Fruit fly (Drosophila melanogaster) ovary, adult (tissue): ENCODE measurements around the gene Dhdds.

Source experiments
- CG17801 ChIP-seq: fragments of 200-800 bp; optimal IDR thresholded peaks from 2 replicates; lab custom pipeline; 2019; ENCODE audit warnings: missing biosample characterization, mild to moderate bottlenecking, missing genetic modification characterization, moderate library complexity; ENCODE audit not compliant: partially characterized antibody

Dhdds gene

dm6 chrX:7933210-7933915 is at the start of gene Dhdds, which contains the start of gene RpS14a:
Dhdds (minus strand) TSS chrX:7933351.
RpS14a (plus strand) TSS chrX:7933742.
- no peak for TF ChIP-seq CG17801 (GFP tag; lab: Kevin White, UChicago)

dm6 chrX:7980786-7981185 is 47.6 kb upstream of the Dhdds start:
- TF ChIP-seq CG17801 (GFP tag; lab: Kevin White, UChicago) = peak; percentile 88

- no peak for TF ChIP-seq CG17801 (GFP tag; lab: Kevin White, UChicago)
These were observed 46.1 kb upstream of the Dhdds start for dm6 chrX:7979202-7979601.

dm6 chrX:7978027-7978426 is 44.9 kb upstream of the Dhdds start:
- TF ChIP-seq CG17801 (GFP tag; lab: Kevin White, UChicago) = no peak

- TF ChIP-seq CG17801 (GFP tag; lab: Kevin White, UChicago) = no peak
These were observed 44.1 kb upstream of the Dhdds start for dm6 chrX:7976976-7977834.

dm6 chrX:7975516-7976257 is 42.5 kb upstream of the Dhdds start:
- TF ChIP-seq CG17801 (GFP tag; lab: Kevin White, UChicago) = no peak

dm6 chrX:7973325-7973954 is 40.3 kb upstream of the Dhdds start:
- TF ChIP-seq CG17801 (GFP tag; lab: Kevin White, UChicago) = no peak

- TF ChIP-seq CG17801 (GFP tag; lab: Kevin White, UChicago) = peak; percentile 52
These were observed 39.3 kb upstream of the Dhdds start for dm6 chrX:7972363-7972942.

- peak; percentile 72 for TF ChIP-seq CG17801 (GFP tag; lab: Kevin White, UChicago)
These were observed 37.2 kb upstream of the Dhdds start for dm6 chrX:7970396-7970795.

dm6 chrX:7969188-7969829 is 36.2 kb upstream of the Dhdds start:
- peak; percentile 29 for TF ChIP-seq CG17801 (GFP tag; lab: Kevin White, UChicago)

dm6 chrX:7968215-7968799 is 35.2 kb upstream of the Dhdds start, which contains the start of gene sws:
sws (minus strand) TSS chrX:7968236.
- TF ChIP-seq CG17801 (GFP tag; lab: Kevin White, UChicago) = peak; percentile 42

dm6 chrX:7967848-7968143 is 34.6 kb upstream of the Dhdds start:
- TF ChIP-seq CG17801 (GFP tag; lab: Kevin White, UChicago) = no peak

dm6 chrX:7967052-7967847 is 34.1 kb upstream of the Dhdds start:
- no peak for TF ChIP-seq CG17801 (GFP tag; lab: Kevin White, UChicago)
